Worm (Caenorhabditis elegans) whole organism, late embryonic: Measurements from ENCODE around the gene nspe-5.

Experiments used
- C08G9.2 ChIP-seq: sonication (generic microtip); optimal IDR thresholded peaks from 2 replicates; lab custom pipeline; 2016; ENCODE audit warnings: mild to moderate bottlenecking, missing genetic modification characterization, moderate library complexity, missing compliant biosample characterization
- F13H6.1 ChIP-seq: sonication (generic microtip); optimal IDR thresholded peaks from 2 replicates; lab custom pipeline; 2016; ENCODE audit warnings: missing genetic modification characterization, missing compliant biosample characterization
- K02D7.2 ChIP-seq: sonication (generic microtip); optimal IDR thresholded peaks from 2 replicates; lab custom pipeline; 2017; ENCODE audit warnings: mild to moderate bottlenecking, missing genetic modification characterization, missing compliant biosample characterization
- K09A11.1 ChIP-seq: sonication (generic microtip); optimal IDR thresholded peaks from 2 replicates; lab custom pipeline; 2017; ENCODE audit warnings: antibody characterized with exemption, mild to moderate bottlenecking, missing genetic modification characterization, missing compliant biosample characterization; ENCODE audit not compliant: insufficient read depth
- T23F11.4 ChIP-seq: fragments of 200-800 bp; sonication (Bioruptor generic); optimal IDR thresholded peaks from 2 replicates; lab custom pipeline; 2018; ENCODE audit warnings: mild to moderate bottlenecking, missing genetic modification characterization, missing compliant biosample characterization
- ahr-1 ChIP-seq: sonication (generic microtip); optimal IDR thresholded peaks from 2 replicates; lab custom pipeline; 2016; ENCODE audit warnings: missing genetic modification characterization, missing compliant biosample characterization
- ama-1 ChIP-seq: fragments of 150-350 bp; optimal IDR thresholded peaks from 2 replicates; lab custom pipeline; 2014
- ceh-14 ChIP-seq: sonication (generic microtip); optimal IDR thresholded peaks from 2 replicates; lab custom pipeline; 2016; ENCODE audit warnings: missing genotype, missing genetic modification characterization, missing compliant biosample characterization
- ceh-18 ChIP-seq: sonication (generic microtip); optimal IDR thresholded peaks from 2 replicates; lab custom pipeline; 2016; ENCODE audit warnings: missing genetic modification characterization, missing compliant biosample characterization
- ceh-22 ChIP-seq: sonication (generic microtip); optimal IDR thresholded peaks from 2 replicates; lab custom pipeline; 2017; ENCODE audit warnings: missing biosample characterization, missing genetic modification characterization
- ceh-31 ChIP-seq: sonication (generic microtip); optimal IDR thresholded peaks from 2 replicates; lab custom pipeline; 2016; ENCODE audit warnings: missing genetic modification characterization, missing compliant biosample characterization
- ceh-34 ChIP-seq: sonication (generic microtip); optimal IDR thresholded peaks from 2 replicates; lab custom pipeline; 2016; ENCODE audit warnings: mild to moderate bottlenecking, missing genetic modification characterization, missing compliant biosample characterization
- ceh-45 ChIP-seq: fragments of 200-800 bp; sonication (Bioruptor generic); IDR thresholded peaks from 2 replicates; pipeline ENCODE4 v1.3.6; 2022; ENCODE audit warnings: missing genetic modification reagents, missing genetic modification characterization, missing compliant biosample characterization
- che-1 ChIP-seq: sonication (generic microtip); optimal IDR thresholded peaks from 2 replicates; lab custom pipeline; 2016; ENCODE audit warnings: mild to moderate bottlenecking, missing genetic modification characterization, missing compliant biosample characterization
- dve-1 ChIP-seq: sonication (generic microtip); optimal IDR thresholded peaks from 2 replicates; lab custom pipeline; 2017; ENCODE audit warnings: antibody characterized with exemption, mild to moderate bottlenecking, missing genetic modification characterization, missing compliant biosample characterization
- fkh-6 ChIP-seq: sonication (generic microtip); optimal IDR thresholded peaks from 2 replicates; lab custom pipeline; 2016; ENCODE audit warnings: missing genetic modification characterization, missing compliant biosample characterization
- hlh-13 ChIP-seq: fragments of 200-800 bp; sonication (Bioruptor generic); optimal IDR thresholded peaks from 2 replicates; lab custom pipeline; 2018; ENCODE audit warnings: mild to moderate bottlenecking, missing genetic modification characterization, missing compliant biosample characterization
- hlh-15 ChIP-seq: sonication (generic microtip); optimal IDR thresholded peaks from 2 replicates; lab custom pipeline; 2016; ENCODE audit warnings: missing genetic modification characterization, missing compliant biosample characterization
- hlh-30 ChIP-seq: sonication (generic microtip); optimal IDR thresholded peaks from 2 replicates; lab custom pipeline; 2017; ENCODE audit warnings: antibody characterized with exemption, missing genetic modification characterization, missing compliant biosample characterization; ENCODE audit not compliant: insufficient read depth
- hlh-8 ChIP-seq: sonication (generic microtip); optimal IDR thresholded peaks from 2 replicates; lab custom pipeline; 2016; ENCODE audit warnings: missing genotype, missing genetic modification characterization, missing compliant biosample characterization
- lin-11 ChIP-seq: fragments of 200-800 bp; sonication (Bioruptor generic); optimal IDR thresholded peaks from 2 replicates; lab custom pipeline; 2018; ENCODE audit warnings: mild to moderate bottlenecking, missing genetic modification characterization, missing compliant biosample characterization
- madf-2 ChIP-seq: sonication (generic microtip); optimal IDR thresholded peaks from 2 replicates; lab custom pipeline; 2017; ENCODE audit warnings: missing genetic modification characterization, missing compliant biosample characterization
- nhr-11 ChIP-seq: fragments of 150-350 bp; optimal IDR thresholded peaks from 2 replicates; lab custom pipeline; 2014; ENCODE audit warnings: missing biosample characterization, missing genetic modification characterization
- npax-4 ChIP-seq: sonication (generic microtip); optimal IDR thresholded peaks from 2 replicates; lab custom pipeline; 2016; ENCODE audit warnings: missing genetic modification characterization, missing compliant biosample characterization
- odd-2 ChIP-seq: sonication (generic microtip); optimal IDR thresholded peaks from 2 replicates; lab custom pipeline; 2017; ENCODE audit warnings: antibody characterized with exemption, mild to moderate bottlenecking, missing genetic modification characterization, missing compliant biosample characterization
- pag-3 ChIP-seq: sonication (generic microtip); optimal IDR thresholded peaks from 2 replicates; lab custom pipeline; 2016; ENCODE audit warnings: missing compliant biosample characterization, missing genetic modification characterization, borderline replicate concordance
- pat-9 ChIP-seq: fragments of 200-800 bp; sonication (Bioruptor generic); optimal IDR thresholded peaks from 2 replicates; lab custom pipeline; 2018; ENCODE audit warnings: mild to moderate bottlenecking, missing genetic modification characterization, moderate library complexity, missing compliant biosample characterization
- pax-1 ChIP-seq: fragments of 150-350 bp; optimal IDR thresholded peaks from 2 replicates; lab custom pipeline; 2014; ENCODE audit warnings: missing biosample characterization, missing genetic modification characterization
- rnt-1 ChIP-seq: sonication (generic microtip); optimal IDR thresholded peaks from 2 replicates; lab custom pipeline; 2016; ENCODE audit warnings: missing genetic modification characterization, missing compliant biosample characterization
- sdc-2 ChIP-seq: sonication (generic microtip); optimal IDR thresholded peaks from 2 replicates; lab custom pipeline; 2016; ENCODE audit warnings: missing genotype, missing genetic modification characterization, missing compliant biosample characterization
- sox-4 ChIP-seq: sonication (generic microtip); optimal IDR thresholded peaks from 2 replicates; lab custom pipeline; 2017; ENCODE audit warnings: mild to moderate bottlenecking, missing genetic modification characterization, inconsistent platforms, missing compliant biosample characterization
- tbx-2 ChIP-seq: sonication (generic microtip); optimal IDR thresholded peaks from 2 replicates; lab custom pipeline; 2016; ENCODE audit warnings: missing genetic modification characterization, missing compliant biosample characterization
- tbx-7 ChIP-seq: sonication (generic microtip); optimal IDR thresholded peaks from 2 replicates; lab custom pipeline; 2016; ENCODE audit warnings: missing genotype, missing genetic modification characterization, missing compliant biosample characterization
- unc-3 ChIP-seq, 2 experiments: fragments of 200-800 bp in 1 of 2; sonication (Bioruptor generic) in 1 of 2; sonication (generic microtip) in 1 of 2; conservative IDR thresholded peaks in 1 of 2; optimal IDR thresholded peaks in 1 of 2; 2 replicates each; pipeline versions ENCODE4 v1.3.6 to Lab custom; 2016 to 2022; ENCODE audit warnings: missing compliant biosample characterization in 2 of 2, missing genetic modification characterization in 2 of 2, missing genetic modification reagents in 1 of 2
- unc-42 ChIP-seq: sonication (generic microtip); optimal IDR thresholded peaks from 2 replicates; lab custom pipeline; 2016; ENCODE audit warnings: missing genotype, missing genetic modification characterization, missing compliant biosample characterization
- zip-5 ChIP-seq: sonication (generic microtip); optimal IDR thresholded peaks from 2 replicates; lab custom pipeline; 2016; ENCODE audit warnings: missing genetic modification characterization, missing compliant biosample characterization

The nspe-5 gene

DNA sequence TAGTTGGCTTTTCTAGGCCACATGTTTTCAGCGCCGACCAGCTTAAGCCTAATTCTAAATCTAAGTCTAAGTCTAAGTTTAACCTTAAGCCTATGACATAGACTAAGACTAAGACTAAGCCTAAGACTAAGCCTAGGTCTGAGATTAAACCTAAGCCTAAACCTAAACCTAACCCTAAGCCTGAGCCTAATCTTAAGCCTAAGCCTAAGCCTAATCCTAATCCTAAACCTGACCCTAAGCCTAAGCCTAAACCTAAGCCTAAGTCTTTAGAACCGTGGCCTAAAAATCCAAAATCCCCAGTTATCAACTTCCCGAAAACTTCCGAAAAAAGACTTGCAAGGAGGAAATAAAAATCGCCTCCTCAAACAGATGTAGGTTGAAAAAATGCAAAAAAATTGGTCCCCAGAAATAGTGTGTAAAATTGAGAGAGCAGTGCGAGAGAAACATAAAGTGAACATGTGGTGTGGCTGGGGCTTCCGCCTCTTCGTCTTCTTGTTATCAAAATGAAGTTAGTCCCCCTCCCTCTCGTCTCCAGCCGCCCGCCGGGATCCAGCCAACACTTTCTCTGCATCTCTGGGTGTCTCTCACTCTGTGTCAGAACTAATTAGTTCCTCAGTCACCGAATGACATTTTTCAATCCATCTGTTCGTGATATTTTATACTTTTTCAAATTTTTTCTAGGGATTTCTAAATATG, 31.2 kb downstream of the nspe-5 start:
- TF ChIP-seq ceh-18, result peak; percentile 73
- peak; percentile 80 for TF ChIP-seq hlh-8 (tag; lab: Kevin White, UChicago)
- TF ChIP-seq ahr-1 (tag; lab: Kevin White, UChicago), result no peak
- peak; percentile 47 for TF ChIP-seq unc-42 (tag; lab: Kevin White, UChicago)
- TF ChIP-seq nhr-11, result no peak
- no peak for TF ChIP-seq pat-9 (tag; lab: Kevin White, UChicago)
- TF ChIP-seq tbx-2 (tag; lab: Kevin White, UChicago), result no peak
- TF ChIP-seq ama-1 (lab: Kevin White, UChicago), result no peak
- peak; percentile 24 for TF ChIP-seq rnt-1
- TF ChIP-seq K02D7.2 (tag; lab: Kevin White, UChicago), result no peak
- no peak for TF ChIP-seq K09A11.1
- peak; percentile 81 for TF ChIP-seq dve-1 (tag; lab: Kevin White, UChicago)
- TF ChIP-seq ceh-31, result peak; percentile 36
- TF ChIP-seq ceh-14 (tag; lab: Kevin White, UChicago), result no peak
- TF ChIP-seq pax-1, result no peak
- TF ChIP-seq zip-5, result no peak

DNA sequence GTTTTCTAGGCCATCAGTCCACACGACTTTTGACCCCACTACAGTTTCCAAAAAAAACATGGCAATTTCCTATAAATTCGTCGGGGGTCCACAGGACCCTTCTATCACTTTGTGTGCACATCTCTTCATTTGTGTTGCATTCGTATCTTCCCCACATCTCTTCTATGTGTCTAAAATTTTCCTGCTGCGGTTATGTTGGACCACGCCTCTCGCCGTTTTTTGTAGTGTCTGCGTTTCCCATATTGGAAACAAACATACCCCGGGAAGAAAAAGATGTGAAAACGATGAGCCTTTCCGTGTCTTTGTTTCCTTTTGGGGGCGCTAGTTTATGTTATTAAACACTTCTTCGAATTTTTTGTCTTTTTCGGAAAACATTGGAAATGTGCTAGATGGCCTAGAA, 33.3 kb downstream of the nspe-5 start:
- no peak for TF ChIP-seq lin-11 (tag; lab: Kevin White, UChicago)
- TF ChIP-seq unc-3 (GFP tag; conservative IDR thresholded peaks at IDR 0.05; lab: Robert Waterston, UW), result no peak
- TF ChIP-seq unc-3 (tag; optimal IDR thresholded peaks at IDR 0.05; lab: Kevin White, UChicago), result no peak
- TF ChIP-seq ceh-31, result peak; percentile 30
- no peak for TF ChIP-seq ahr-1 (tag; lab: Kevin White, UChicago)
- no peak for TF ChIP-seq ceh-22 (tag; lab: Kevin White, UChicago)

DNA sequence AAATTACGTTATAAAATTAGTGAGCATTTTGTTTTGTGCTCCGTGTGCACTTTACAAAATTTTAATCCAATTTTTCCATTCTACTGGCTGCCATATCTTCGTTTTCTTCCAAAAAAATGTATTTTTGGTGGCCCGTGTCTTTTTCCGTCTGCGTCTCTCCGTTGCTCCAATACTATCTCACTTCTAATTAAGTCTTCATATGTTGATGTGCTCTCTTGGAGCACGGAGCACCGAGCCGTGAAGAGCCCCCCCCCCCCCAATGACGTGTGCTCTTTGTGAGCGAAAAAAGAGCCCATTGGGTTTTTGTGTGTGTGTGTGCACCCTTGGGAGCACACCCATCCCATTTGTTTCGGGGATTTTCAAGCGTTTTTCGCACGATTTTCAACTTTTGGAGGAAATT, 36.4 kb downstream of the nspe-5 start:
- TF ChIP-seq pag-3 (tag; lab: Kevin White, UChicago), result no peak
- TF ChIP-seq ceh-45 (GFP tag; lab: Robert Waterston, UW), result no peak
- TF ChIP-seq sox-4, result no peak
- TF ChIP-seq ceh-31, result peak; percentile 35
- no peak for TF ChIP-seq pax-1
- no peak for TF ChIP-seq npax-4
- TF ChIP-seq hlh-13 (GFP tag; lab: Kevin White, UChicago), result no peak
- TF ChIP-seq T23F11.4 (GFP tag; lab: Kevin White, UChicago), result no peak
- no peak for TF ChIP-seq tbx-7 (tag; lab: Kevin White, UChicago)
- no peak for TF ChIP-seq sdc-2 (tag; lab: Kevin White, UChicago)
- TF ChIP-seq hlh-8 (tag; lab: Kevin White, UChicago), result no peak
- TF ChIP-seq unc-42 (tag; lab: Kevin White, UChicago), result peak; percentile 43
- TF ChIP-seq ceh-14 (tag; lab: Kevin White, UChicago), result peak; percentile 64
- TF ChIP-seq ahr-1 (tag; lab: Kevin White, UChicago), result no peak

DNA sequence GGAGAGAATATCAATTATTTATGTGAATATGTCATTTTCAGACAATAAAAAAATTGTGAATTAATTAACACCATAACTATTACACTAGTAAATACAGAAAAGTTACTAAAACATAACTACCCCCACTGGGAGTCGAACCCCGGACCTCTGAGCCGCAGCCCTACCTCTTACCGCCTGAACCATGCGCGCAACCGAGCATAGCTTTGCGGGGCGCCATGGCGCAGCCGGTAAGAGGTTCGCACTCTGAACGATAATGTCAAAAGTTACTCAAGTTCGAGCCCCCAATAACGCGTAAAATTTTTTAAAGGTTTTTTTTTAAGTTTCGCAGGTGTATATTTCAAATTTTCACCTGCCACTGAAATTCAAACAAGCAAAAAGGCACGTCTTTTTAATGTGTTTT, 37.4 kb downstream of the nspe-5 start:
- TF ChIP-seq che-1 (tag; lab: Kevin White, UChicago) (no peak), pat-9 (tag; lab: Kevin White, UChicago) (no peak), pag-3 (tag; lab: Kevin White, UChicago) (no peak), ceh-45 (GFP tag; lab: Robert Waterston, UW) (no peak), odd-2 (tag; lab: Kevin White, UChicago) (no peak), hlh-15 (tag; lab: Kevin White, UChicago) (no peak)

DNA sequence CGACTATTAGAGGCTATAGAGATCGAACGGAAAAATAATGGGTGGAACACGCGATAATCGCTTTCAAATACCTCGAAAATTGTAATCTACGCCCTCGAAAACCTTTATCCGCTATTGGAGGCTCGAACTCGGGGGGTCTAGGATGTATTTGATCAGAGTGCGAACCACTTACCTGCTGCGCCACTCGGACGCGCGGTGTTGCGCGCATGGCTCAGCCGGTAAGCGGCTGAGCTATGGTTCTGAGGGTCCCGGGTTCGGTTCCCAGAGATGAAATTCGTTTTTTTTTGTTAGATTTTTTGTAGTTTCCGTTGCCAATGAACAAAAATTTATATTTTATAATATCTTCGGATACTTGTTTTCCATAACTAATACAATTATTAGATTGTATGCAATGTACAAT, 39.5 kb downstream of the nspe-5 start:
- TF ChIP-seq hlh-30 (tag; lab: Kevin White, UChicago) (no peak), C08G9.2 (no peak), ceh-22 (tag; lab: Kevin White, UChicago) (no peak), ahr-1 (tag; lab: Kevin White, UChicago) (no peak), rnt-1 (no peak), che-1 (tag; lab: Kevin White, UChicago) (no peak), ceh-14 (tag; lab: Kevin White, UChicago) (no peak), ceh-34 (tag; lab: Kevin White, UChicago) (no peak), T23F11.4 (GFP tag; lab: Kevin White, UChicago) (no peak), pax-1 (no peak), fkh-6 (tag; lab: Kevin White, UChicago) (no peak), madf-2 (tag; lab: Kevin White, UChicago) (no peak), F13H6.1 (tag; lab: Kevin White, UChicago) (no peak)
- TF ChIP-seq, all 69 proteins: peak for 0
